Worm (Caenorhabditis elegans) whole organism, L3 larva: ENCODE data around the gene smg-7.
A peak's percentile ranks its signal among the peaks of the same experiment; 100 is the strongest.

ENCODE experiments used
- R02D3.7 ChIP-seq: fragments of 150-350 bp; optimal IDR thresholded peaks from 2 replicates; lab custom pipeline; 2014; ENCODE audit warnings: missing biosample characterization, missing genetic modification characterization
- ZK546.5 ChIP-seq: sonication (generic microtip); optimal IDR thresholded peaks from 2 replicates; lab custom pipeline; 2017; ENCODE audit warnings: missing biosample characterization, missing genetic modification characterization
- aly-2 ChIP-seq: fragments of 150-350 bp; optimal IDR thresholded peaks from 2 replicates; lab custom pipeline; 2014; ENCODE audit warnings: missing biosample characterization, missing genetic modification characterization
- ama-1 ChIP-seq: fragments of 150-350 bp; optimal IDR thresholded peaks from 2 replicates; lab custom pipeline; 2018
- ceh-16 ChIP-seq: sonication (generic microtip); optimal IDR thresholded peaks from 2 replicates; lab custom pipeline; 2017; ENCODE audit warnings: missing biosample characterization, missing genetic modification characterization
- ceh-28 ChIP-seq: fragments of 150-350 bp; optimal IDR thresholded peaks from 2 replicates; lab custom pipeline; 2014; ENCODE audit warnings: missing biosample characterization, missing genetic modification reagents, missing genetic modification characterization
- ceh-82 ChIP-seq: fragments of 150-350 bp; optimal IDR thresholded peaks from 2 replicates; lab custom pipeline; 2014; ENCODE audit warnings: missing biosample characterization, missing genetic modification characterization
- ceh-9 ChIP-seq: sonication (generic microtip); optimal IDR thresholded peaks from 2 replicates; lab custom pipeline; 2018; ENCODE audit warnings: missing biosample characterization, missing genetic modification characterization
- daf-12 ChIP-seq: fragments of 150-350 bp; optimal IDR thresholded peaks from 2 replicates; lab custom pipeline; 2014; ENCODE audit warnings: missing biosample characterization, missing genetic modification reagents, missing genetic modification characterization
- egl-27 ChIP-seq: sonication (generic microtip); optimal IDR thresholded peaks from 4 replicates; lab custom pipeline; 2017; ENCODE audit warnings: missing biosample characterization, missing genetic modification reagents, missing genetic modification characterization
- egl-5 ChIP-seq: fragments of 150-350 bp; optimal IDR thresholded peaks from 2 replicates; lab custom pipeline; 2017; ENCODE audit warnings: missing biosample characterization, missing genetic modification reagents, missing genetic modification characterization, inconsistent platforms
- elt-1 ChIP-seq: fragments of 150-350 bp; optimal IDR thresholded peaks from 2 replicates; lab custom pipeline; 2014; ENCODE audit warnings: missing biosample characterization, missing genetic modification characterization
- elt-2 ChIP-seq: sonication (generic microtip); optimal IDR thresholded peaks from 2 replicates; lab custom pipeline; 2016; ENCODE audit warnings: missing genetic modification reagents, mild to moderate bottlenecking, missing genetic modification characterization, missing compliant biosample characterization
- elt-3 ChIP-seq, 3 experiments: fragments of 150-350 bp in 1 of 3; sonication (generic microtip) in 2 of 3; optimal IDR thresholded peaks; 2 replicates in 2 of 3; 4 replicates in 1 of 3; lab custom pipeline; 2014 to 2017; ENCODE audit warnings: missing biosample characterization in 3 of 3, missing genetic modification characterization in 3 of 3
- eor-1 ChIP-seq, 2 experiments: fragments of 150-350 bp; optimal IDR thresholded peaks; 2 replicates each; lab custom pipeline; 2014 to 2018; ENCODE audit warnings: missing biosample characterization in 2 of 2, missing genetic modification characterization in 2 of 2
- fkh-10 ChIP-seq: sonication (generic microtip); optimal IDR thresholded peaks from 2 replicates; lab custom pipeline; 2017; ENCODE audit warnings: missing biosample characterization, missing genetic modification reagents, missing genetic modification characterization
- fkh-2 ChIP-seq: fragments of 150-350 bp; optimal IDR thresholded peaks from 2 replicates; lab custom pipeline; 2014; ENCODE audit warnings: missing biosample characterization, missing genetic modification reagents, missing genetic modification characterization
- fos-1 ChIP-seq: fragments of 150-350 bp; optimal IDR thresholded peaks from 2 replicates; lab custom pipeline; 2014; ENCODE audit warnings: missing biosample characterization, missing genetic modification characterization
- hmg-11 ChIP-seq: sonication (generic microtip); optimal IDR thresholded peaks from 2 replicates; lab custom pipeline; 2016; ENCODE audit warnings: missing genetic modification characterization, missing compliant biosample characterization
- jun-1 ChIP-seq: fragments of 150-350 bp; optimal IDR thresholded peaks from 2 replicates; lab custom pipeline; 2014; ENCODE audit warnings: missing biosample characterization, missing genetic modification reagents, missing genetic modification characterization
- lin-15B ChIP-seq: fragments of 150-350 bp; optimal IDR thresholded peaks from 2 replicates; lab custom pipeline; 2014; ENCODE audit warnings: missing biosample characterization, missing genetic modification characterization
- lin-39 ChIP-seq: fragments of 150-350 bp; optimal IDR thresholded peaks from 2 replicates; lab custom pipeline; 2018; ENCODE audit warnings: missing biosample characterization, missing genetic modification reagents, missing genetic modification characterization
- lsy-12 ChIP-seq: sonication (generic microtip); optimal IDR thresholded peaks from 2 replicates; lab custom pipeline; 2016; ENCODE audit warnings: mild to moderate bottlenecking, missing genetic modification characterization, missing compliant biosample characterization
- mdl-1 ChIP-seq: fragments of 150-350 bp; optimal IDR thresholded peaks from 2 replicates; lab custom pipeline; 2014; ENCODE audit warnings: missing biosample characterization, missing genetic modification characterization
- mml-1 ChIP-seq: fragments of 150-350 bp; sonication (generic microtip); optimal IDR thresholded peaks from 3 replicates; lab custom pipeline; 2014; ENCODE audit warnings: missing biosample characterization, missing genetic modification characterization
- nfya-1 ChIP-seq: sonication (generic microtip); optimal IDR thresholded peaks from 2 replicates; lab custom pipeline; 2017; ENCODE audit warnings: missing genetic modification characterization, mild to moderate bottlenecking, missing compliant biosample characterization, antibody characterized with exemption, moderate library complexity; ENCODE audit not compliant: insufficient read depth
- nhr-11 ChIP-seq: fragments of 150-350 bp; optimal IDR thresholded peaks from 2 replicates; lab custom pipeline; 2014; ENCODE audit warnings: missing biosample characterization, missing genetic modification characterization
- nhr-12 ChIP-seq: fragments of 150-350 bp; optimal IDR thresholded peaks from 2 replicates; lab custom pipeline; 2014; ENCODE audit warnings: missing biosample characterization, missing genetic modification characterization
- nhr-23 ChIP-seq: fragments of 150-350 bp; optimal IDR thresholded peaks from 2 replicates; lab custom pipeline; 2014; ENCODE audit warnings: missing biosample characterization, missing genetic modification reagents, missing genetic modification characterization
- nhr-237 ChIP-seq: fragments of 150-350 bp; optimal IDR thresholded peaks from 2 replicates; lab custom pipeline; 2014; ENCODE audit warnings: missing biosample characterization, missing genetic modification characterization
- nhr-25 ChIP-seq: sonication (generic microtip); optimal IDR thresholded peaks from 2 replicates; lab custom pipeline; 2017; ENCODE audit warnings: missing biosample characterization, missing genetic modification characterization
- nhr-28 ChIP-seq: fragments of 150-350 bp; optimal IDR thresholded peaks from 2 replicates; lab custom pipeline; 2014; ENCODE audit warnings: missing biosample characterization, missing genetic modification characterization
- nhr-43 ChIP-seq: sonication (generic microtip); optimal IDR thresholded peaks from 2 replicates; lab custom pipeline; 2016; ENCODE audit warnings: mild to moderate bottlenecking, missing genetic modification characterization, missing compliant biosample characterization; ENCODE audit not compliant: poor library complexity, severe bottlenecking
- nhr-67 ChIP-seq: fragments of 150-350 bp; optimal IDR thresholded peaks from 2 replicates; lab custom pipeline; 2014; ENCODE audit warnings: missing biosample characterization, missing genetic modification characterization
- nhr-76 ChIP-seq: fragments of 150-350 bp; sonication (generic microtip); optimal IDR thresholded peaks from 5 replicates; lab custom pipeline; 2014; ENCODE audit warnings: missing biosample characterization, missing genetic modification characterization
- nhr-77 ChIP-seq: fragments of 150-350 bp; optimal IDR thresholded peaks from 2 replicates; lab custom pipeline; 2014; ENCODE audit warnings: missing biosample characterization, missing genetic modification characterization
- pha-4 ChIP-seq: fragments of 150-350 bp; optimal IDR thresholded peaks from 2 replicates; lab custom pipeline; 2014; ENCODE audit warnings: missing biosample characterization, missing genetic modification reagents, missing genetic modification characterization
- pqm-1 ChIP-seq: fragments of 150-350 bp; optimal IDR thresholded peaks from 2 replicates; lab custom pipeline; 2017; ENCODE audit warnings: missing biosample characterization, missing genetic modification characterization, inconsistent platforms
- sea-2 ChIP-seq: fragments of 150-350 bp; sonication (generic microtip); optimal IDR thresholded peaks from 4 replicates; lab custom pipeline; 2014; ENCODE audit warnings: missing biosample characterization, missing genetic modification reagents, missing genetic modification characterization
- skn-1 ChIP-seq: fragments of 150-350 bp; optimal IDR thresholded peaks from 2 replicates; lab custom pipeline; 2014; ENCODE audit warnings: missing biosample characterization, missing genetic modification characterization
- snpc-4 ChIP-seq: fragments of 150-350 bp; optimal IDR thresholded peaks from 2 replicates; lab custom pipeline; 2014; ENCODE audit warnings: missing biosample characterization, missing genetic modification characterization
- tbx-2 ChIP-seq: sonication (generic microtip); optimal IDR thresholded peaks from 2 replicates; lab custom pipeline; 2016; ENCODE audit warnings: mild to moderate bottlenecking, missing genetic modification characterization, missing compliant biosample characterization
- unc-39 ChIP-seq: sonication (generic microtip); optimal IDR thresholded peaks from 4 replicates; lab custom pipeline; 2017; ENCODE audit warnings: missing biosample characterization, missing genetic modification characterization
- unc-62 ChIP-seq: fragments of 150-350 bp; sonication (generic microtip); optimal IDR thresholded peaks from 4 replicates; lab custom pipeline; 2014; ENCODE audit warnings: missing biosample characterization, missing genetic modification reagents, missing genetic modification characterization
- zag-1 ChIP-seq: fragments of 150-350 bp; optimal IDR thresholded peaks from 2 replicates; lab custom pipeline; 2014; ENCODE audit warnings: missing biosample characterization, missing genetic modification characterization
- ztf-11 ChIP-seq: fragments of 150-350 bp; optimal IDR thresholded peaks from 2 replicates; lab custom pipeline; 2014; ENCODE audit warnings: missing biosample characterization, missing genetic modification characterization
- ztf-4 ChIP-seq: fragments of 150-350 bp; optimal IDR thresholded peaks from 2 replicates; lab custom pipeline; 2014; ENCODE audit warnings: missing biosample characterization, missing genetic modification characterization

smg-7 gene

DNA sequence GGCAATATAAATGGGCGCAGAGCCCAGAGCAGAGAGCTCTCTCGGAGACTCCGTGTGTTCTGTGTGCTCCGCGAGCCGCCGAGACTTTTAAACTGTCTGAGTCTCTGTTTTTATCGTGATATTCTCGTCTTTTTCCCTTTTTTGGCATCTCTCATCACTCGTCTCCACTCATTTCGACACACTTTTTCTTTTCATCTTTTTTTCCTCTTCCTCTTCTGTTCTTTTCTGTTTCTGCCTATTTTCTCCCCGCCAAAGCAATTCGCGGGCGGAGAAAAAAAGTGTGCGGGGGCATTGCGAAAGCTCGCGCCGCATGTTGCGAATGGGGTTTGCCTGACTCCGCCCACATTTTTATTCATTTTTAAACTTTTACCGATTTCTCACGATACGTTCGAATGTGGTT is 14.1 kb upstream of the smg-7 start:
- TF ChIP-seq snpc-4 (tag; lab: Kevin White, UChicago) (peak; percentile 81), elt-1 (tag; lab: Kevin White, UChicago) (peak; percentile 14), ceh-16 (peak; percentile 63), mdl-1 (tag; lab: Kevin White, UChicago) (no peak), mml-1 (tag; lab: Kevin White, UChicago) (no peak), nhr-77 (tag; lab: Kevin White, UChicago) (peak; percentile 10), egl-5 (tag; lab: Kevin White, UChicago) (peak; percentile 71), ama-1 (peak; percentile 68), lin-39 (peak; percentile 74), elt-2 (tag; lab: Kevin White, UChicago) (peak; percentile 72), nhr-43 (tag; lab: Kevin White, UChicago) (peak; percentile 67), ZK546.5 (tag; lab: Kevin White, UChicago) (no peak), ceh-9 (no peak), nhr-12 (no peak), sea-2 (GFP tag; lab: Kevin White, UChicago) (no peak), pqm-1 (tag; lab: Kevin White, UChicago) (peak; percentile 54), nhr-67 (tag; lab: Kevin White, UChicago) (peak; percentile 3), hmg-11 (tag; lab: Kevin White, UChicago) (peak; percentile 95), ceh-28 (peak; percentile 58), nhr-76 (tag; lab: Kevin White, UChicago) (no peak), lsy-12 (tag; lab: Kevin White, UChicago) (peak; percentile 68), ceh-82 (tag; lab: Kevin White, UChicago) (no peak), zag-1 (peak; percentile 47), R02D3.7 (tag; lab: Kevin White, UChicago) (peak; percentile 48), nhr-25 (tag; lab: Kevin White, UChicago) (peak; percentile 57), fkh-2 (tag; lab: Kevin White, UChicago) (no peak), nhr-11 (no peak), jun-1 (tag; lab: Kevin White, UChicago) (peak; percentile 89), aly-2 (tag; lab: Kevin White, UChicago) (no peak), fkh-10 (GFP tag; lab: Kevin White, UChicago) (peak; percentile 76), lin-15B (peak; percentile 78), skn-1 (tag; lab: Kevin White, UChicago) (peak; percentile 63), eor-1 (tag; optimal IDR thresholded peaks at IDR 0.05; lab: Kevin White, UChicago) (no peak), unc-39 (tag; lab: Kevin White, UChicago) (peak; percentile 12), nfya-1 (tag; lab: Kevin White, UChicago) (peak; percentile 92), daf-12 (tag; lab: Kevin White, UChicago) (no peak), tbx-2 (tag; lab: Kevin White, UChicago) (peak; percentile 72), nhr-237 (tag; lab: Kevin White, UChicago) (no peak), egl-27 (tag; lab: Kevin White, UChicago) (peak; percentile 73), nhr-28 (tag; lab: Kevin White, UChicago) (no peak), elt-3 (tag; optimal IDR thresholded peaks at IDR 0.05; lab: Kevin White, UChicago) (no peak), fos-1 (tag; lab: Kevin White, UChicago) (no peak), nhr-23 (tag; lab: Kevin White, UChicago) (peak; percentile 90), unc-62 (peak; percentile 58), ztf-11 (tag; lab: Kevin White, UChicago) (no peak), pha-4 (tag; lab: Kevin White, UChicago) (peak; percentile 89), ztf-4 (tag; lab: Kevin White, UChicago) (no peak)
